Worm (Caenorhabditis elegans) whole organism, young adult: ENCODE data around the gene irld-3.
A peak's percentile ranks its signal among the peaks of the same experiment; 100 is the strongest.

Source experiments
- B0336.3 ChIP-seq: fragments of 200-800 bp; sonication (Bioruptor generic); IDR thresholded peaks from 2 replicates; pipeline ENCODE4 v1.3.6; 2022; ENCODE audit warnings: missing genetic modification characterization, missing compliant biosample characterization
- C17E4.6 ChIP-seq: fragments of 200-800 bp; sonication (Bioruptor generic); IDR thresholded peaks from 2 replicates; pipeline ENCODE4 v1.3.6; 2022; ENCODE audit warnings: missing genetic modification reagents, missing genetic modification characterization, missing compliant biosample characterization
- D2030.7 ChIP-seq: fragments of 200-800 bp; sonication (Bioruptor generic); IDR thresholded peaks from 2 replicates; pipeline ENCODE4 v1.3.6; 2022; ENCODE audit warnings: missing genetic modification reagents, missing genetic modification characterization, missing compliant biosample characterization
- F10E7.11 ChIP-seq: sonication (generic microtip); optimal IDR thresholded peaks from 2 replicates; lab custom pipeline; 2017; ENCODE audit warnings: mild to moderate bottlenecking, missing genetic modification characterization, moderate library complexity, missing compliant biosample characterization
- F37B4.10 ChIP-seq: fragments of 200-800 bp; sonication (Bioruptor generic); IDR thresholded peaks from 2 replicates; pipeline ENCODE4 v1.3.6; 2022; ENCODE audit warnings: missing genetic modification characterization, missing compliant biosample characterization
- Y53F4B.3 ChIP-seq: fragments of 200-800 bp; sonication (Bioruptor generic); IDR thresholded peaks from 2 replicates; pipeline ENCODE4 v1.3.6; 2022; ENCODE audit warnings: missing genetic modification reagents, missing genetic modification characterization, missing compliant biosample characterization
- Y56A3A.18 ChIP-seq: fragments of 200-800 bp; sonication (Bioruptor generic); IDR thresholded peaks from 2 replicates; pipeline ENCODE4 v1.3.6; 2022; ENCODE audit warnings: missing genetic modification reagents, missing genetic modification characterization, missing compliant biosample characterization
- Y79H2A.3 ChIP-seq: fragments of 200-800 bp; sonication (Bioruptor generic); conservative IDR thresholded peaks from 2 replicates; pipeline ENCODE4 v1.3.6; 2022; ENCODE audit warnings: missing genetic modification reagents, missing genetic modification characterization, missing compliant biosample characterization
- akir-1 ChIP-seq: fragments of 200-800 bp; sonication (Bioruptor generic); optimal IDR thresholded peaks from 2 replicates; lab custom pipeline; 2018; ENCODE audit warnings: mild to moderate bottlenecking, missing genetic modification characterization, moderate library complexity, missing compliant biosample characterization
- aptf-3 ChIP-seq: fragments of 200-800 bp; sonication (Bioruptor generic); IDR thresholded peaks from 2 replicates; pipeline ENCODE4 v1.3.6; 2022; ENCODE audit warnings: missing genetic modification characterization, missing compliant biosample characterization
- ceh-27 ChIP-seq: fragments of 200-800 bp; sonication (Bioruptor generic); optimal IDR thresholded peaks from 2 replicates; lab custom pipeline; 2018; ENCODE audit warnings: mild to moderate bottlenecking, missing genetic modification characterization, moderate library complexity, missing compliant biosample characterization
- ceh-58 ChIP-seq: fragments of 200-800 bp; sonication (Bioruptor generic); IDR thresholded peaks from 2 replicates; pipeline ENCODE4 v1.3.6; 2022; ENCODE audit warnings: missing genetic modification characterization, missing compliant biosample characterization
- die-1 ChIP-seq: sonication (generic microtip); optimal IDR thresholded peaks from 2 replicates; lab custom pipeline; 2016; ENCODE audit warnings: missing genotype, mild to moderate bottlenecking, missing genetic modification characterization, missing compliant biosample characterization
- dox-1 ChIP-seq: fragments of 200-800 bp; sonication (Bioruptor generic); IDR thresholded peaks from 2 replicates; pipeline ENCODE4 v1.3.6; 2022; ENCODE audit warnings: missing genetic modification reagents, missing genetic modification characterization, missing compliant biosample characterization
- egrh-3 ChIP-seq: fragments of 200-800 bp; sonication (Bioruptor generic); IDR thresholded peaks from 2 replicates; pipeline ENCODE4 v1.3.6; 2022; ENCODE audit warnings: missing genetic modification reagents, missing genetic modification characterization, missing compliant biosample characterization
- hmg-1.2 ChIP-seq: fragments of 200-800 bp; sonication (Bioruptor generic); IDR thresholded peaks from 2 replicates; pipeline ENCODE4 v1.3.6; 2022; ENCODE audit warnings: missing genetic modification reagents, missing genetic modification characterization, missing compliant biosample characterization
- hsf-1 ChIP-seq: fragments of 200-800 bp; sonication (Bioruptor generic); IDR thresholded peaks from 2 replicates; pipeline ENCODE4 v1.3.6; 2022; ENCODE audit warnings: missing genetic modification reagents, missing genetic modification characterization, missing compliant biosample characterization
- lir-1 ChIP-seq: fragments of 200-800 bp; sonication (Bioruptor generic); conservative IDR thresholded peaks from 2 replicates; pipeline ENCODE4 v1.3.6; 2022; ENCODE audit warnings: missing genetic modification reagents, missing genetic modification characterization, missing compliant biosample characterization
- mel-28 ChIP-seq: sonication (generic microtip); optimal IDR thresholded peaks from 2 replicates; lab custom pipeline; 2016; ENCODE audit warnings: borderline replicate concordance, mild to moderate bottlenecking, missing genetic modification characterization, missing compliant biosample characterization
- mxl-1 ChIP-seq: sonication (generic microtip); optimal IDR thresholded peaks from 2 replicates; lab custom pipeline; 2016; ENCODE audit warnings: missing genetic modification characterization, missing compliant biosample characterization
- nhr-120 ChIP-seq: fragments of 200-800 bp; sonication (Bioruptor generic); IDR thresholded peaks from 2 replicates; pipeline ENCODE4 v1.3.6; 2022; ENCODE audit warnings: missing genetic modification characterization, missing compliant biosample characterization
- nhr-27 ChIP-seq: fragments of 200-800 bp; sonication (Bioruptor generic); optimal IDR thresholded peaks from 2 replicates; lab custom pipeline; 2018; ENCODE audit warnings: mild to moderate bottlenecking, missing genetic modification characterization, moderate library complexity, missing compliant biosample characterization
- rcor-1 ChIP-seq: fragments of 200-800 bp; sonication (Bioruptor generic); IDR thresholded peaks from 2 replicates; pipeline ENCODE4 v1.3.6; 2022; ENCODE audit warnings: missing genetic modification reagents, missing genetic modification characterization, missing compliant biosample characterization
- snpc-4 ChIP-seq, 5 experiments: fragments of 150-350 bp in 1 of 5; sonication (generic microtip) in 4 of 5; optimal IDR thresholded peaks; 2 replicates each; lab custom pipeline; 2014 to 2018; ENCODE audit warnings: missing genetic modification characterization in 5 of 5, missing biosample characterization in 3 of 5, antibody characterized with exemption in 2 of 5, mild to moderate bottlenecking in 2 of 5, missing compliant biosample characterization in 2 of 5, missing genotype in 2 of 5, moderate library complexity in 2 of 5, missing genetic modification reagents in 1 of 5
- sptf-2 ChIP-seq: fragments of 200-800 bp; sonication (Bioruptor generic); optimal IDR thresholded peaks from 2 replicates; lab custom pipeline; 2018; ENCODE audit warnings: mild to moderate bottlenecking, missing genetic modification characterization, missing compliant biosample characterization
- unc-130 ChIP-seq: sonication (generic microtip); optimal IDR thresholded peaks from 2 replicates; lab custom pipeline; 2016; ENCODE audit warnings: missing genetic modification reagents, missing genetic modification characterization, missing compliant biosample characterization
- zfh-2 ChIP-seq: fragments of 200-800 bp; sonication (Bioruptor generic); conservative IDR thresholded peaks from 2 replicates; pipeline ENCODE4 v1.3.6; 2022; ENCODE audit warnings: missing genetic modification reagents, missing genetic modification characterization, missing compliant biosample characterization
- zim-3 ChIP-seq: sonication (generic microtip); optimal IDR thresholded peaks from 2 replicates; lab custom pipeline; 2017; ENCODE audit warnings: mild to moderate bottlenecking, missing genetic modification characterization, moderate library complexity, missing compliant biosample characterization
- ztf-22 ChIP-seq: fragments of 200-800 bp; sonication (Bioruptor generic); optimal IDR thresholded peaks from 2 replicates; lab custom pipeline; 2018; ENCODE audit warnings: mild to moderate bottlenecking, missing genetic modification characterization, moderate library complexity, missing compliant biosample characterization
- ztf-28 ChIP-seq: fragments of 200-800 bp; sonication (Bioruptor generic); IDR thresholded peaks from 2 replicates; pipeline ENCODE4 v1.3.6; 2022; ENCODE audit warnings: missing genetic modification reagents, missing genetic modification characterization, missing compliant biosample characterization

irld-3 gene

DNA sequence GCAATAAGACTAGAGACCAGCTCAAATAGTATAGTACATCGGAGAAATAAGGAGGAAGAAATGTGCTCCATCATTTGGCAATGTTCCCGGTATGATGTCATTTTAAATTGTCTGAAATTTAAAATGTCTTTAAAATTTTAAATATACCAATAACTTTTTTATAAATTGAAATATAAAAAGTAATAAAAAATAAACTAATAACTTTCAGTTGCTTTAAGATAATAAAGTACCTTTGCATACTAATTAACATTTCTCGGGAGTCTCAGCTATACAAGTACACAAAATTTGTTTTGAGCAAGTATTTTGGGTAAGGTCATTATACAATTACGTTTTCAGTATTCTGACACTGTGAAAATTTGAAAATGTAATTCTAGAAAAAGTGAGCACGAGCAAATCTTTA lies 13.5 kb upstream of the irld-3 start, which contains the start of gene srab-6:
srab-6 (minus strand) TSS at position 101 of the 400 bp plus-strand sequence.
- TF ChIP-seq Y56A3A.18 (GFP tag; lab: Robert Waterston, UW), result no peak
- no peak for TF ChIP-seq F37B4.10
- TF ChIP-seq nhr-120 (GFP tag; lab: Robert Waterston, UW), result no peak
- TF ChIP-seq, all 124 proteins: peak for 0

DNA sequence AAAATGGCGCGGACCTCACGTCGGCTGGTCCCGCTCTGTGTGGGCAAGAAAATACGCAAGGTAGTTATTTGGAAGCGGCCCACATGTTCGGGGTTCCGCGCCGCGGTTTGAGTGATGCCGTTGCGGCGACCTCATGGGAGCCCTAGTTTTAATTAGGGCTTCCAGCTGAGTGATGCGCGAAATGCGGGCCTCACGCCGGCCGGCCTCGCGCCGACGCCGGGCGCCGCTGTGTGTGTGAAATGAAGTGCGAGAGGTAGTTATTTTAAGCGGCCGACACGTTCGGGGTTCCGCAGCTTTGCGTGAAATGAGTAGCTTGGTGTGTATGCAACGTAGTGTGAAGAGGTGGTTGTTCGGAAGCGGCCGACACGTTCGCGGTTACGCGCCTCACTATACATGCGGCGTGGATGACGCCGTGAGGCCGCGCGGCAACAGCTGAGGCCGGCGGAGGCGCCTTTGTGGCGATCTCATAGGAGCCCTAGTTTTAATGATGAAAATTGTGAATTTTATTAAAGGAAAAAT lies 11.6 kb upstream of the irld-3 start:
- TF ChIP-seq egrh-3 (GFP tag; lab: Robert Waterston, UW) (peak; percentile 39; the same call in 1 of the 2 replicates), dox-1 (GFP tag; lab: Robert Waterston, UW) (no peak), rcor-1 (GFP tag; lab: Robert Waterston, UW) (no peak), zfh-2 (GFP tag; lab: Robert Waterston, UW) (peak; percentile 89), Y79H2A.3 (GFP tag; lab: Robert Waterston, UW) (no peak), snpc-4 (GFP tag; optimal IDR thresholded peaks at IDR 0.05; lab: Kevin White, UChicago) (no peak), snpc-4 (tag; optimal IDR thresholded peaks at IDR 0.05; lab: Kevin White, UChicago) (peak in 2 of 4 experiments; percentile 58 to 86), ztf-28 (GFP tag; lab: Robert Waterston, UW) (peak; percentile 40; the same call in 1 of the 2 replicates)

DNA sequence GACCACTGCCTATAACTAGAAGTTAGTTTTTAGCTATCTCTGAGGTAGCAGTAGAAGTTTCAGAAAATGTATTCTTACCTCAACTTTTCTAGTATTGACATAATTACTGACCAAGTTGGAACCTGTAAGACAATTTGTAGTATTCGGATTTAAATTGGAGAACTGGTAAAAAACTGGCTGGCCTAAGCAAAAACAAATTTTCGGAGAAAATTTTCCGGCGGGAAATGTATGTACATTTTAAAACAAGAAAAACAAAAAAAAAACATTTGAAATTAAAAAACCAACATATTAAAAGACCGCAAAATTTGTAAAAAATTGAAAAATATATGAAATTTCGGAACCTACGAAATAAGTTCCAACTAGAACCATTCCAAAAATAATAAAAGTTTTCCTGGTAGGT lies 8.5 kb upstream of the irld-3 start, which contains the start of gene srab-11:
srab-11 (minus strand) TSS at position 101 of the 400 bp plus-strand sequence.
- TF ChIP-seq Y53F4B.3 (GFP tag; lab: Robert Waterston, UW), result no peak
- no peak for TF ChIP-seq aptf-3 (GFP tag; lab: Robert Waterston, UW)
- no peak for TF ChIP-seq D2030.7 (GFP tag; lab: Robert Waterston, UW)
- no peak for TF ChIP-seq nhr-27 (tag; lab: Kevin White, UChicago)
- TF ChIP-seq unc-130, result no peak
- no peak for TF ChIP-seq snpc-4 (GFP tag; optimal IDR thresholded peaks at IDR 0.05; lab: Kevin White, UChicago)
- TF ChIP-seq snpc-4 (tag; optimal IDR thresholded peaks at IDR 0.05; lab: Kevin White, UChicago), result no peak
- no peak for TF ChIP-seq F10E7.11 (tag; lab: Kevin White, UChicago)
- TF ChIP-seq sptf-2 (GFP tag; lab: Kevin White, UChicago), result no peak
- TF ChIP-seq die-1, result no peak

DNA sequence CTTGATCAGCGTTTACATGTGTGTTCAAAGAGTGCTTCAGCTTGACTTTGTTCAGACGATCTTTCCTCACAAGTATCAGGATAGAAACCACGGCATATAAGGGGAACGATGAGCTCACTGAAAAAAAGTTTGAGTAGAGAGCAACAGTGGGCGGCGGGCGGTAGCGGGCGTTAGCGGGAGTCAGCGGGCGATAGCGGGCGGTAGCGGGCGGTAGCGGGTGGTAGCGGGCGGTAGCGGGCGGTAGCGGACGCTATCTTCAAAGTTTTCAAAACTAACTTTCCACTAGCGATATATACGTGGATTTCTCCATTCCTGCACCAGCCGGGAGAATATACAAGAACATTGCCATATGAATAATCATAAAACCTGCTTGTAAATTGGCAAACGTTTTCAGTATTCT lies 6.9 kb upstream of the irld-3 start:
- TF ChIP-seq hmg-1.2 (no peak), egrh-3 (GFP tag; lab: Robert Waterston, UW) (peak; percentile 81; the same call in 1 of the 2 replicates), zfh-2 (GFP tag; lab: Robert Waterston, UW) (peak; percentile 87)
- TF ChIP-seq, all 124 proteins: peak for 2

DNA sequence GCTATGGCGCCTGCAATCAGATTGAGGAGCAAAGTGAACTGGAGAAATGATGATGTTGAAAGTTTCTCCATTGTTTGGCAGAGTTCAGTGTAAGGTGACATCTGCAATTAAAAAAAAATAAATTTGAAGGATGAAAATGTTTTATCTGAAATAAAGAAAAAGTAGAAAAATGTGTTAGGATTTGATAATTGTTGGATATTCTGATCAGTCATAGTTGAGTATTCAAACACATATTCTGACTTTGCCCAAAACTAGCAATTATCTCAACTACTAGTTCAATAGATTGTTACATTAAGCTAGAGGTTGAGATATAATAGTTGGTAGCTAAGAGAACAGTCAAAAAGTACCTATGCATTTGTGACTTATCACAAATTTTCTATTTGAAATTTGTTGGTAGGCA lies 6.1 kb upstream of the irld-3 start, which contains the start of gene srab-10:
srab-10 (minus strand) TSS at position 101 of the 400 bp plus-strand sequence.
- TF ChIP-seq hsf-1 (no peak), zim-3 (tag; lab: Kevin White, UChicago) (no peak), lir-1 (GFP tag; lab: Robert Waterston, UW) (no peak), ztf-22 (GFP tag; lab: Kevin White, UChicago) (no peak), ceh-58 (no peak), B0336.3 (GFP tag; lab: Robert Waterston, UW) (no peak), mel-28 (tag; lab: Kevin White, UChicago) (no peak), C17E4.6 (GFP tag; lab: Robert Waterston, UW) (no peak), akir-1 (GFP tag; lab: Kevin White, UChicago) (no peak), egrh-3 (GFP tag; lab: Robert Waterston, UW) (no peak), mxl-1 (tag; lab: Kevin White, UChicago) (no peak), ceh-27 (GFP tag; lab: Kevin White, UChicago) (no peak)
